Worm (Caenorhabditis elegans): Measurements from ENCODE around the gene npl-4.2.

DNA sequence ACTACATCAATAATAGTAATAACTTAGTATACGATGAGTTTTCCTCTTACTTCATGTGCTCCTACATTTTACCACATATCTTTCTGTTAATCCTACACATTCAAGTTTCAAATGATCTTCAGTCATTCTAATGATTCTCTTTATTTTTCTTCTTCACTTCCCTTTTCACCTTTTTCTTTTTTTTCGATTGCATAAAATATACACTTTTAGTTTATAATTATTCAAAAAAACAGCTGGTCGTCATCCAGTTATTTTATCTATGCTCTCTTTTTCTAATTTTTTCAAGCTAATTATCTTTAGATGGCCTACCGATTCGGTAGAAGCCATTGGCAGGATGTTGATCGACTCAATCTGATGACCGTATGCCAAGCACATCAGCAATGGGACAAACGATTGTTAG, 31.5 kb downstream of the npl-4.2 start, which contains the start of gene F59E12.1:
- TF ChIP-seq ama-1 (optimal IDR thresholded peaks at IDR 0.05) (no peak), ceh-13 (GFP tag; optimal IDR thresholded peaks at IDR 0.05) (no peak), tbx-11 (GFP tag; IDR thresholded peaks at IDR 0.05) (no peak), hnd-1 (tag; optimal IDR thresholded peaks at IDR 0.05) (no peak), ceh-36 (tag; optimal IDR thresholded peaks at IDR 0.05) (no peak), pes-1 (GFP tag; IDR thresholded peaks at IDR 0.05) (no peak), B0310.2 (tag; optimal IDR thresholded peaks at IDR 0.05) (no peak), sea-1 (GFP tag; conservative IDR thresholded peaks at IDR 0.05) (no peak)

Measured in whole organism, early embryonic.